Worm (Caenorhabditis elegans) whole organism, young adult: Measurements from ENCODE around the gene syx-2.

Experiments
- B0019.2 ChIP-seq: fragments of 200-800 bp; sonication (Bioruptor generic); conservative IDR thresholded peaks from 2 replicates; pipeline ENCODE4 v1.3.6; 2022; ENCODE audit warnings: missing genetic modification reagents, missing genetic modification characterization, missing compliant biosample characterization
- D2030.7 ChIP-seq: fragments of 200-800 bp; sonication (Bioruptor generic); IDR thresholded peaks from 2 replicates; pipeline ENCODE4 v1.3.6; 2022; ENCODE audit warnings: missing genetic modification reagents, missing genetic modification characterization, missing compliant biosample characterization
- F57C9.4 ChIP-seq: sonication (generic microtip); optimal IDR thresholded peaks from 2 replicates; lab custom pipeline; 2017; ENCODE audit warnings: mild to moderate bottlenecking, missing genetic modification characterization, missing compliant biosample characterization
- K12H6.12 ChIP-seq: fragments of 200-800 bp; sonication (Bioruptor generic); optimal IDR thresholded peaks from 2 replicates; lab custom pipeline; 2018; ENCODE audit warnings: mild to moderate bottlenecking, missing genetic modification characterization, missing compliant biosample characterization
- Y53G8AR.9 ChIP-seq: fragments of 200-800 bp; sonication (Bioruptor generic); conservative IDR thresholded peaks from 2 replicates; pipeline ENCODE4 v1.3.6; 2022; ENCODE audit warnings: missing genetic modification reagents, missing genetic modification characterization, missing compliant biosample characterization
- Y79H2A.3 ChIP-seq: fragments of 200-800 bp; sonication (Bioruptor generic); conservative IDR thresholded peaks from 2 replicates; pipeline ENCODE4 v1.3.6; 2022; ENCODE audit warnings: missing genetic modification reagents, missing genetic modification characterization, missing compliant biosample characterization
- aptf-2 ChIP-seq: fragments of 200-800 bp; sonication (Bioruptor generic); conservative IDR thresholded peaks from 2 replicates; pipeline ENCODE4 v1.3.6; 2022; ENCODE audit warnings: missing genetic modification reagents, missing genetic modification characterization, missing compliant biosample characterization
- attf-5 ChIP-seq: fragments of 200-800 bp; sonication (Bioruptor generic); optimal IDR thresholded peaks from 2 replicates; lab custom pipeline; 2018; ENCODE audit warnings: mild to moderate bottlenecking, missing genetic modification characterization, missing compliant biosample characterization
- attf-6 ChIP-seq: fragments of 200-800 bp; sonication (Bioruptor generic); IDR thresholded peaks from 2 replicates; pipeline ENCODE4 v1.3.6; 2022; ENCODE audit warnings: missing genetic modification reagents, missing genetic modification characterization, missing compliant biosample characterization
- ceh-27 ChIP-seq: fragments of 200-800 bp; sonication (Bioruptor generic); optimal IDR thresholded peaks from 2 replicates; lab custom pipeline; 2018; ENCODE audit warnings: mild to moderate bottlenecking, missing genetic modification characterization, moderate library complexity, missing compliant biosample characterization
- ceh-58 ChIP-seq: fragments of 200-800 bp; sonication (Bioruptor generic); IDR thresholded peaks from 2 replicates; pipeline ENCODE4 v1.3.6; 2022; ENCODE audit warnings: missing genetic modification characterization, missing compliant biosample characterization
- ceh-91 ChIP-seq: fragments of 200-800 bp; sonication (Bioruptor generic); IDR thresholded peaks from 2 replicates; pipeline ENCODE4 v1.3.6; 2022; ENCODE audit warnings: missing genetic modification reagents, missing genetic modification characterization, missing compliant biosample characterization
- chd-7 ChIP-seq: sonication (generic microtip); optimal IDR thresholded peaks from 2 replicates; lab custom pipeline; 2016; ENCODE audit warnings: mild to moderate bottlenecking, missing genetic modification characterization, moderate library complexity, missing compliant biosample characterization
- dox-1 ChIP-seq: fragments of 200-800 bp; sonication (Bioruptor generic); IDR thresholded peaks from 2 replicates; pipeline ENCODE4 v1.3.6; 2022; ENCODE audit warnings: missing genetic modification reagents, missing genetic modification characterization, missing compliant biosample characterization
- dpff-1 ChIP-seq: sonication (generic microtip); optimal IDR thresholded peaks from 2 replicates; lab custom pipeline; 2017; ENCODE audit warnings: mild to moderate bottlenecking, missing genetic modification characterization, missing compliant biosample characterization
- dpl-1 ChIP-seq: fragments of 150-350 bp; optimal IDR thresholded peaks from 2 replicates; lab custom pipeline; 2014; ENCODE audit warnings: missing biosample characterization, missing genetic modification reagents, missing genetic modification characterization
- efl-1 ChIP-seq: fragments of 150-350 bp; optimal IDR thresholded peaks from 2 replicates; lab custom pipeline; 2014; ENCODE audit warnings: missing biosample characterization, missing genetic modification reagents, missing genetic modification characterization
- ets-4 ChIP-seq: fragments of 200-800 bp; sonication (Bioruptor generic); optimal IDR thresholded peaks from 2 replicates; lab custom pipeline; 2018; ENCODE audit warnings: mild to moderate bottlenecking, missing genetic modification characterization, missing compliant biosample characterization
- gei-17 ChIP-seq: fragments of 200-800 bp; sonication (Bioruptor generic); optimal IDR thresholded peaks from 2 replicates; lab custom pipeline; 2018; ENCODE audit warnings: mild to moderate bottlenecking, missing genetic modification characterization, missing compliant biosample characterization
- hmg-1.2 ChIP-seq: fragments of 200-800 bp; sonication (Bioruptor generic); IDR thresholded peaks from 2 replicates; pipeline ENCODE4 v1.3.6; 2022; ENCODE audit warnings: missing genetic modification reagents, missing genetic modification characterization, missing compliant biosample characterization
- hmg-20 ChIP-seq: fragments of 200-800 bp; sonication (Bioruptor generic); IDR thresholded peaks from 2 replicates; pipeline ENCODE4 v1.3.6; 2022; ENCODE audit warnings: missing genetic modification reagents, missing genetic modification characterization, missing compliant biosample characterization
- hrde-1 ChIP-seq: sonication (generic microtip); optimal IDR thresholded peaks from 2 replicates; lab custom pipeline; 2016; ENCODE audit warnings: missing genetic modification characterization, mild to moderate bottlenecking, missing compliant biosample characterization, moderate library complexity, missing genotype, missing genetic modification reagents, borderline replicate concordance
- let-526 ChIP-seq: fragments of 200-800 bp; sonication (Bioruptor generic); IDR thresholded peaks from 2 replicates; pipeline ENCODE4 v1.3.6; 2022; ENCODE audit warnings: missing genetic modification reagents, missing genetic modification characterization, missing compliant biosample characterization
- lin-35 ChIP-seq, 3 experiments: fragments of 150-350 bp in 2 of 3; sonication (generic microtip) in 1 of 3; optimal IDR thresholded peaks; 2 replicates each; lab custom pipeline; 2014 to 2018; ENCODE audit warnings: missing biosample characterization in 3 of 3, missing genetic modification characterization in 3 of 3, missing genetic modification reagents in 3 of 3
- lin-40 ChIP-seq: sonication (generic microtip); optimal IDR thresholded peaks from 2 replicates; lab custom pipeline; 2016; ENCODE audit warnings: missing genetic modification characterization, mild to moderate bottlenecking, missing compliant biosample characterization, missing genotype, missing genetic modification reagents
- lin-54 ChIP-seq: fragments of 200-800 bp; sonication (Bioruptor generic); optimal IDR thresholded peaks from 2 replicates; lab custom pipeline; 2018; ENCODE audit warnings: mild to moderate bottlenecking, missing genetic modification characterization, missing compliant biosample characterization
- madf-10 ChIP-seq: sonication (generic microtip); optimal IDR thresholded peaks from 2 replicates; lab custom pipeline; 2016; ENCODE audit warnings: mild to moderate bottlenecking, missing genetic modification characterization, missing compliant biosample characterization
- madf-8 ChIP-seq: fragments of 200-800 bp; sonication (Bioruptor generic); conservative IDR thresholded peaks from 2 replicates; pipeline ENCODE4 v1.3.6; 2022; ENCODE audit warnings: missing genetic modification reagents, missing genetic modification characterization, missing compliant biosample characterization
- mcd-1 ChIP-seq: fragments of 200-800 bp; sonication (Bioruptor generic); IDR thresholded peaks from 2 replicates; pipeline ENCODE4 v1.3.6; 2022; ENCODE audit warnings: missing genetic modification reagents, missing genetic modification characterization, missing compliant biosample characterization
- nhr-80 ChIP-seq: sonication (generic microtip); optimal IDR thresholded peaks from 2 replicates; lab custom pipeline; 2016; ENCODE audit warnings: missing genetic modification characterization, missing compliant biosample characterization
- pbrm-1 ChIP-seq: fragments of 200-800 bp; sonication (Bioruptor generic); IDR thresholded peaks from 2 replicates; pipeline ENCODE4 v1.3.6; 2022; ENCODE audit warnings: missing genetic modification reagents, missing genetic modification characterization, missing compliant biosample characterization
- pha-4 ChIP-seq: fragments of 150-350 bp; sonication (generic microtip); optimal IDR thresholded peaks from 2 replicates; lab custom pipeline; 2014; ENCODE audit warnings: missing biosample characterization, missing genetic modification reagents, missing genetic modification characterization
- rcor-1 ChIP-seq: fragments of 200-800 bp; sonication (Bioruptor generic); IDR thresholded peaks from 2 replicates; pipeline ENCODE4 v1.3.6; 2022; ENCODE audit warnings: missing genetic modification reagents, missing genetic modification characterization, missing compliant biosample characterization
- somi-1 ChIP-seq: fragments of 200-800 bp; sonication (Bioruptor generic); optimal IDR thresholded peaks from 2 replicates; lab custom pipeline; 2018; ENCODE audit warnings: mild to moderate bottlenecking, missing genetic modification characterization, missing compliant biosample characterization
- tbp1 ChIP-seq: fragments of 200-800 bp; sonication (Bioruptor generic); optimal IDR thresholded peaks from 2 replicates; lab custom pipeline; 2018; ENCODE audit warnings: mild to moderate bottlenecking, missing genetic modification characterization, missing compliant biosample characterization
- zfh-2 ChIP-seq: fragments of 200-800 bp; sonication (Bioruptor generic); conservative IDR thresholded peaks from 2 replicates; pipeline ENCODE4 v1.3.6; 2022; ENCODE audit warnings: missing genetic modification reagents, missing genetic modification characterization, missing compliant biosample characterization
- ztf-18 ChIP-seq: sonication (generic microtip); optimal IDR thresholded peaks from 2 replicates; lab custom pipeline; 2016; ENCODE audit warnings: missing genotype, mild to moderate bottlenecking, missing genetic modification characterization, missing compliant biosample characterization
- ztf-26 ChIP-seq: sonication (generic microtip); optimal IDR thresholded peaks from 2 replicates; lab custom pipeline; 2017; ENCODE audit warnings: missing genetic modification characterization, missing compliant biosample characterization
- ztf-28 ChIP-seq: fragments of 200-800 bp; sonication (Bioruptor generic); IDR thresholded peaks from 2 replicates; pipeline ENCODE4 v1.3.6; 2022; ENCODE audit warnings: missing genetic modification reagents, missing genetic modification characterization, missing compliant biosample characterization
- ztf-3 ChIP-seq: fragments of 200-800 bp; sonication (Bioruptor generic); optimal IDR thresholded peaks from 2 replicates; lab custom pipeline; 2018; ENCODE audit warnings: mild to moderate bottlenecking, missing genetic modification characterization, missing compliant biosample characterization

syx-2 gene

DNA sequence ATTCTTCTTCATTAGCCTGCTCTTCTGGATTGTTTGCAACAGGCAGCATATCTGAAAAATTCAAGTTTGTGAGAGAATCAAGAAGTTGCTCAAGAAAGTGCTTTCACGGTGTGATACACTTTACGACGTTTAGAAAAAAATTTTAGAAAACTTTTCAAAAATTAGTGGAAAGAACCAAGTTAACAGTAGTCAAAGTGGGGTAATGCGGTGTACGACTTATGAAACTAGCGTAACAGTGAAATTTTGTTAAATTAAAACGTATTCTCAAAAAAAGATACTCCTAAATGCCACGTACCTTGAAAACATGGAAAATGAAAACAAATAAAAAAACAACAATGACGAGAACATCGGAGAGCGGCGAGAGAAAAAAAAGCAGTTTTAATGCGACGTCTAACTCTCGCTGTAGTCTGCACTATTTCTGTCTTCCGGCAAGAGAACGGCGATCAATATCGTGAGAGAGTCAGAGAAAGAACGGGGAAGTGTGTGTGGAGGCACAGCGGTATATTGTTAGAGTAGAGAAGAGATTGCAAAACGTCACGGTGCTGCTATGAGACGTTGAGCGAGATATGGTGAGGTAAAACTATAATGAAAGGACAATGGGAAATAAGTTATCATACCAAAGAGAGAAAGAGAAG, 42.7 kb upstream of the syx-2 start, which contains the start of gene ekl-5:
Gene ekl-5, minus strand, starts transcription at position 51 of the 635 bp plus-strand sequence.
- TF ChIP-seq ceh-27 (GFP tag; lab: Kevin White, UChicago), result peak; percentile 35
- peak; percentile 43; the same call in 1 of the 2 replicates for TF ChIP-seq dox-1 (GFP tag; lab: Robert Waterston, UW)
- peak; percentile 57 for TF ChIP-seq nhr-80 (tag; lab: Kevin White, UChicago)
- TF ChIP-seq tbp1, result peak; percentile 5
- TF ChIP-seq K12H6.12 (tag; lab: Kevin White, UChicago), result peak; percentile 17
- peak; percentile 52; the same call in 1 of the 2 replicates for TF ChIP-seq zfh-2
- 0 out of 2 replicates have a peak, but pooled peaks have one; percentile 4 for TF ChIP-seq hmg-20
- no peak for TF ChIP-seq ets-4 (GFP tag; lab: Kevin White, UChicago)
- TF ChIP-seq ztf-3 (GFP tag; lab: Kevin White, UChicago), result no peak
- peak; percentile 92 for TF ChIP-seq hmg-1.2 (GFP tag; lab: Robert Waterston, UW)
- TF ChIP-seq Y53G8AR.9 (GFP tag; lab: Robert Waterston, UW), result no peak
- peak; percentile 74 for TF ChIP-seq lin-40 (tag; lab: Kevin White, UChicago)
- peak; percentile 18 for TF ChIP-seq ztf-26 (tag; lab: Kevin White, UChicago)

DNA sequence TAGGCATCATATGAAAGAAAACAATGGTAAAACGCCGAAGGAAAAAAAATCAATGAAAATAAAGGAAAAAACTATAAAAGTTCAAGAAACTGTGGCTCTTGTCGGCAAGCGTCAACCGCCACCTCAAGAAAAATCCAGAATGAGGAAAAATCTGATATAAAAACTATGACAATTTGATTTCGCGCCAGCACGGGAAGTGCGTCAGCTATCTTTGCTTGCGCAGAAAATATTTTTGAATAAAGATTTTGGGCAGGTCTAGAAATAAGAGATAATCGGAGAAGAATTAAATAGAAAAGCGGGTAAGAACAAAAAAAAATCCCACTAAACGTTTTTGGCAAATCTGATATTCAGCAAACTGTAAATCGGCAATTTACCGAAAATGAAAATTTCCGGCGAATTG, 41.8 kb upstream of the syx-2 start:
- TF ChIP-seq chd-7 (tag; lab: Kevin White, UChicago), result no peak
- TF ChIP-seq lin-35 (GFP tag; optimal IDR thresholded peaks at IDR 0.05; lab: Kevin White, UChicago), result peak in 1 of 3 experiments; percentile 5
- TF ChIP-seq attf-5 (GFP tag; lab: Kevin White, UChicago), result peak; percentile 25
- TF ChIP-seq dox-1 (GFP tag; lab: Robert Waterston, UW), result no peak; the same call in 1 of the 2 replicates
- peak; percentile 88 for TF ChIP-seq ztf-18 (tag; lab: Kevin White, UChicago)
- 0 out of 2 replicates have a peak, but pooled peaks have one; percentile 2 for TF ChIP-seq B0019.2 (GFP tag; lab: Robert Waterston, UW)
- peak; percentile 52 for TF ChIP-seq efl-1 (GFP tag; lab: Kevin White, UChicago)
- TF ChIP-seq ceh-91 (GFP tag; lab: Robert Waterston, UW), result no peak
- TF ChIP-seq nhr-80 (tag; lab: Kevin White, UChicago), result no peak
- 0 out of 2 replicates have a peak, but pooled peaks have one; percentile 20 for TF ChIP-seq pbrm-1 (GFP tag; lab: Robert Waterston, UW)
- no peak for TF ChIP-seq pha-4 (tag; lab: Kevin White, UChicago)
- peak; percentile 22 for TF ChIP-seq dpl-1 (GFP tag; lab: Kevin White, UChicago)
- TF ChIP-seq lin-54 (GFP tag; lab: Kevin White, UChicago), result peak; percentile 47

DNA sequence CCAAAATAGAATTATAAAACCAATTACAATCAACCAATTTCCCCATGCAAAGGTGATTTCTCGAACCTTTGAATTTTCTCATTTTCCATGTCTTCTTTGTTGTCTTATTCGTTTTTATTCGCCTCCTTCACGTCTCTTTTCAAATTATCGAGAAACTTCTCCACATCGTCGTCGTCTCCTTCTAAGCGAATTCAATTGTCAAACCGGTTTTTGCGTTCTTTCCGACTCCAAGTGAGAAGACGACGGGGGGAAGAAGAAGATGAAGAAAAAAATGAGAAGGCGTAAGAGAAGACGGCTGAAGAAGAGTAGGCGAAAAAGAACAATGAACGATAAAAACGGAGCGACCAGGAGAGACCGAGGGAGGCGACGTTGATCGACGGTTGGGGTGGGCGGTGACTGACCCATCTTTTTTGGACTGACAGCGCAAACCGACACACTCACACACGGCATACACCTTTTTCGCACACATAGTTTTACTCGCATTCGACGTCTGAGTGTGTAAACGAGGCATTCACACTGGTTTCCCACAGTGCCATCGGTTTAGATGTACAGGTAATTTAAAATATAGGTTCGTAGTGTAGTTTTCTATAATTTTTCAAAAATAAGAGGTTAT, 39.5 kb upstream of the syx-2 start:
- TF ChIP-seq somi-1 (GFP tag; lab: Kevin White, UChicago) (peak; percentile 75), dox-1 (GFP tag; lab: Robert Waterston, UW) (peak; percentile 43; the same call in 1 of the 2 replicates), Y79H2A.3 (no peak), nhr-80 (tag; lab: Kevin White, UChicago) (peak; percentile 63), Y53G8AR.9 (GFP tag; lab: Robert Waterston, UW) (no peak), mcd-1 (peak; percentile 32; the same call in 1 of the 2 replicates), ets-4 (GFP tag; lab: Kevin White, UChicago) (no peak), lin-40 (tag; lab: Kevin White, UChicago) (peak; percentile 85), D2030.7 (no peak), let-526 (no peak), madf-8 (no peak), hmg-20 (no peak), ceh-91 (GFP tag; lab: Robert Waterston, UW) (no peak), ztf-26 (tag; lab: Kevin White, UChicago) (peak; percentile 46), ztf-28 (no peak), lin-54 (GFP tag; lab: Kevin White, UChicago) (no peak), attf-6 (GFP tag; lab: Robert Waterston, UW) (no peak), ceh-27 (GFP tag; lab: Kevin White, UChicago) (peak; percentile 66), gei-17 (GFP tag; lab: Kevin White, UChicago) (no peak), hrde-1 (tag; lab: Kevin White, UChicago) (no peak), madf-10 (tag; lab: Kevin White, UChicago) (peak; percentile 2), ceh-58 (GFP tag; lab: Robert Waterston, UW) (no peak), zfh-2 (peak; percentile 60; the same call in 1 of the 2 replicates), rcor-1 (0 out of 2 replicates have a peak, but pooled peaks have one; percentile 35), dpl-1 (GFP tag; lab: Kevin White, UChicago) (no peak), F57C9.4 (tag; lab: Kevin White, UChicago) (no peak), chd-7 (tag; lab: Kevin White, UChicago) (peak; percentile 54), dpff-1 (tag; lab: Kevin White, UChicago) (no peak), attf-5 (GFP tag; lab: Kevin White, UChicago) (no peak), aptf-2 (GFP tag; lab: Robert Waterston, UW) (no peak)
- TF ChIP-seq, all 124 proteins: peak for 11
